Fruit fly (Drosophila melanogaster): ENCODE data around the gene Hex-A.

dm6 chrX:9550565-9551145 lies 34.8 kb upstream of the Hex-A start, which contains the start of gene CG32700:
- no peak for TF ChIP-seq ash1 (GFP tag; optimal IDR thresholded peaks at IDR 0.05)
- no peak for TF ChIP-seq ham (GFP tag; IDR thresholded peaks at IDR 0.05)
- TF ChIP-seq CG11093 (GFP tag; IDR thresholded peaks at IDR 0.05), result no peak

Measured in whole organism, embryonic.